Worm (Caenorhabditis elegans) whole organism, young adult: ENCODE data around the gene ckb-1.

Experiments used
- B0035.1 ChIP-seq: sonication (generic microtip); optimal IDR thresholded peaks from 2 replicates; lab custom pipeline; 2016; ENCODE audit warnings: missing genetic modification characterization, mild to moderate bottlenecking, missing compliant biosample characterization, missing genotype, missing genetic modification reagents
- D2030.7 ChIP-seq: fragments of 200-800 bp; sonication (Bioruptor generic); IDR thresholded peaks from 2 replicates; pipeline ENCODE4 v1.3.6; 2022; ENCODE audit warnings: missing genetic modification reagents, missing genetic modification characterization, missing compliant biosample characterization
- F22D6.2 ChIP-seq: sonication (generic microtip); optimal IDR thresholded peaks from 2 replicates; lab custom pipeline; 2016; ENCODE audit warnings: mild to moderate bottlenecking, missing genetic modification characterization, missing compliant biosample characterization
- Y53G8AR.9 ChIP-seq: fragments of 200-800 bp; sonication (Bioruptor generic); conservative IDR thresholded peaks from 2 replicates; pipeline ENCODE4 v1.3.6; 2022; ENCODE audit warnings: missing genetic modification reagents, missing genetic modification characterization, missing compliant biosample characterization
- Y56A3A.18 ChIP-seq: fragments of 200-800 bp; sonication (Bioruptor generic); IDR thresholded peaks from 2 replicates; pipeline ENCODE4 v1.3.6; 2022; ENCODE audit warnings: missing genetic modification reagents, missing genetic modification characterization, missing compliant biosample characterization
- Y79H2A.3 ChIP-seq: fragments of 200-800 bp; sonication (Bioruptor generic); conservative IDR thresholded peaks from 2 replicates; pipeline ENCODE4 v1.3.6; 2022; ENCODE audit warnings: missing genetic modification reagents, missing genetic modification characterization, missing compliant biosample characterization
- atf-7 ChIP-seq: sonication (generic microtip); optimal IDR thresholded peaks from 2 replicates; lab custom pipeline; 2017; ENCODE audit warnings: mild to moderate bottlenecking, missing genetic modification characterization, missing compliant biosample characterization
- cebp-2 ChIP-seq: fragments of 200-800 bp; sonication (Bioruptor generic); IDR thresholded peaks from 2 replicates; pipeline ENCODE4 v1.3.6; 2022; ENCODE audit warnings: missing genetic modification characterization, missing compliant biosample characterization
- ceh-58 ChIP-seq: fragments of 200-800 bp; sonication (Bioruptor generic); IDR thresholded peaks from 2 replicates; pipeline ENCODE4 v1.3.6; 2022; ENCODE audit warnings: missing genetic modification characterization, missing compliant biosample characterization
- dox-1 ChIP-seq: fragments of 200-800 bp; sonication (Bioruptor generic); IDR thresholded peaks from 2 replicates; pipeline ENCODE4 v1.3.6; 2022; ENCODE audit warnings: missing genetic modification reagents, missing genetic modification characterization, missing compliant biosample characterization
- dpl-1 ChIP-seq: fragments of 150-350 bp; optimal IDR thresholded peaks from 2 replicates; lab custom pipeline; 2014; ENCODE audit warnings: missing biosample characterization, missing genetic modification reagents, missing genetic modification characterization
- egl-44 ChIP-seq: fragments of 200-800 bp; sonication (Bioruptor generic); IDR thresholded peaks from 2 replicates; pipeline ENCODE4 v1.3.6; 2022; ENCODE audit warnings: missing genetic modification reagents, missing genetic modification characterization, missing compliant biosample characterization
- egrh-3 ChIP-seq: fragments of 200-800 bp; sonication (Bioruptor generic); IDR thresholded peaks from 2 replicates; pipeline ENCODE4 v1.3.6; 2022; ENCODE audit warnings: missing genetic modification reagents, missing genetic modification characterization, missing compliant biosample characterization
- fkh-3 ChIP-seq: sonication (generic microtip); optimal IDR thresholded peaks from 2 replicates; lab custom pipeline; 2016; ENCODE audit warnings: mild to moderate bottlenecking, missing genetic modification characterization, missing compliant biosample characterization
- gei-17 ChIP-seq: fragments of 200-800 bp; sonication (Bioruptor generic); optimal IDR thresholded peaks from 2 replicates; lab custom pipeline; 2018; ENCODE audit warnings: mild to moderate bottlenecking, missing genetic modification characterization, missing compliant biosample characterization
- hmg-1.2 ChIP-seq: fragments of 200-800 bp; sonication (Bioruptor generic); IDR thresholded peaks from 2 replicates; pipeline ENCODE4 v1.3.6; 2022; ENCODE audit warnings: missing genetic modification reagents, missing genetic modification characterization, missing compliant biosample characterization
- let-607 ChIP-seq, 2 experiments: fragments of 200-800 bp in 1 of 2; sonication (Bioruptor generic) in 1 of 2; sonication (generic microtip) in 1 of 2; optimal IDR thresholded peaks; 2 replicates each; lab custom pipeline; 2016 to 2018; ENCODE audit warnings: mild to moderate bottlenecking in 2 of 2, missing compliant biosample characterization in 2 of 2, missing genetic modification characterization in 2 of 2, moderate library complexity in 2 of 2, missing genotype in 1 of 2
- lin-26 ChIP-seq: fragments of 200-800 bp; sonication (Bioruptor generic); IDR thresholded peaks from 2 replicates; pipeline ENCODE4 v1.3.6; 2022; ENCODE audit warnings: missing genetic modification reagents, missing genetic modification characterization, missing compliant biosample characterization
- lin-40 ChIP-seq: sonication (generic microtip); optimal IDR thresholded peaks from 2 replicates; lab custom pipeline; 2016; ENCODE audit warnings: missing genetic modification characterization, mild to moderate bottlenecking, missing compliant biosample characterization, missing genotype, missing genetic modification reagents
- madf-3 ChIP-seq: fragments of 200-800 bp; sonication (Bioruptor generic); IDR thresholded peaks from 2 replicates; pipeline ENCODE4 v1.3.6; 2022; ENCODE audit warnings: missing genetic modification reagents, missing genetic modification characterization, missing compliant biosample characterization
- nfya-1 ChIP-seq: sonication (generic microtip); optimal IDR thresholded peaks from 2 replicates; lab custom pipeline; 2017; ENCODE audit warnings: antibody characterized with exemption, missing compliant biosample characterization, missing genetic modification characterization, borderline replicate concordance; ENCODE audit not compliant: insufficient read depth
- nfya-2 ChIP-seq: fragments of 200-800 bp; sonication (Bioruptor generic); IDR thresholded peaks from 2 replicates; pipeline ENCODE4 v1.3.6; 2022; ENCODE audit warnings: missing genetic modification reagents, missing genetic modification characterization, missing compliant biosample characterization
- nfyb-1 ChIP-seq: fragments of 200-800 bp; sonication (Bioruptor generic); IDR thresholded peaks from 2 replicates; pipeline ENCODE4 v1.3.6; 2022; ENCODE audit warnings: missing genetic modification reagents, missing genetic modification characterization, missing compliant biosample characterization
- nhr-120 ChIP-seq: fragments of 200-800 bp; sonication (Bioruptor generic); IDR thresholded peaks from 2 replicates; pipeline ENCODE4 v1.3.6; 2022; ENCODE audit warnings: missing genetic modification characterization, missing compliant biosample characterization
- nhr-80 ChIP-seq: sonication (generic microtip); optimal IDR thresholded peaks from 2 replicates; lab custom pipeline; 2016; ENCODE audit warnings: missing genetic modification characterization, missing compliant biosample characterization
- rcor-1 ChIP-seq: fragments of 200-800 bp; sonication (Bioruptor generic); IDR thresholded peaks from 2 replicates; pipeline ENCODE4 v1.3.6; 2022; ENCODE audit warnings: missing genetic modification reagents, missing genetic modification characterization, missing compliant biosample characterization
- rpc-1 ChIP-seq, 2 experiments: fragments of 150-350 bp in 1 of 2; sonication (generic microtip) in 1 of 2; optimal IDR thresholded peaks; 2 replicates each; lab custom pipeline; 2014 to 2018; ENCODE audit warnings: missing biosample characterization in 1 of 2, missing genetic modification characterization in 1 of 2, missing genetic modification reagents in 1 of 2, missing genotype in 1 of 2
- sdz-38 ChIP-seq: sonication (generic microtip); optimal IDR thresholded peaks from 2 replicates; lab custom pipeline; 2016; ENCODE audit warnings: missing genotype, missing genetic modification characterization, missing compliant biosample characterization
- tbp1 ChIP-seq: fragments of 200-800 bp; sonication (Bioruptor generic); optimal IDR thresholded peaks from 2 replicates; lab custom pipeline; 2018; ENCODE audit warnings: mild to moderate bottlenecking, missing genetic modification characterization, missing compliant biosample characterization
- zim-3 ChIP-seq: sonication (generic microtip); optimal IDR thresholded peaks from 2 replicates; lab custom pipeline; 2017; ENCODE audit warnings: mild to moderate bottlenecking, missing genetic modification characterization, moderate library complexity, missing compliant biosample characterization
- ztf-22 ChIP-seq: fragments of 200-800 bp; sonication (Bioruptor generic); optimal IDR thresholded peaks from 2 replicates; lab custom pipeline; 2018; ENCODE audit warnings: mild to moderate bottlenecking, missing genetic modification characterization, moderate library complexity, missing compliant biosample characterization
- ztf-26 ChIP-seq: sonication (generic microtip); optimal IDR thresholded peaks from 2 replicates; lab custom pipeline; 2017; ENCODE audit warnings: missing genetic modification characterization, missing compliant biosample characterization
- ztf-28 ChIP-seq: fragments of 200-800 bp; sonication (Bioruptor generic); IDR thresholded peaks from 2 replicates; pipeline ENCODE4 v1.3.6; 2022; ENCODE audit warnings: missing genetic modification reagents, missing genetic modification characterization, missing compliant biosample characterization
- ztf-6 ChIP-seq: fragments of 200-800 bp; sonication (Bioruptor generic); IDR thresholded peaks from 2 replicates; pipeline ENCODE4 v1.3.6; 2022; ENCODE audit warnings: missing genetic modification reagents, missing genetic modification characterization, missing compliant biosample characterization

ckb-1 gene

ce11 chrIII:4378600-4379293, 13.7 kb downstream of the ckb-1 start (continued):
- TF ChIP-seq D2030.7 (peak; percentile 73; the same call in 1 of the 2 replicates), tbp1 (GFP tag; lab: Kevin White, UChicago) (peak; percentile 77), let-607 (tag; optimal IDR thresholded peaks at IDR 0.05; lab: Kevin White, UChicago) (peak; percentile 34 to 51), fkh-3 (tag; lab: Kevin White, UChicago) (peak; percentile 63), dox-1 (peak; percentile 94), gei-17 (peak; percentile 38), Y56A3A.18 (GFP tag; lab: Robert Waterston, UW) (peak; percentile 59), cebp-2 (GFP tag; lab: Robert Waterston, UW) (peak; percentile 16; the same call in 1 of the 2 replicates), ceh-58 (GFP tag; lab: Robert Waterston, UW) (0 out of 2 replicates have a peak, but pooled peaks have one; percentile 2), lin-40 (tag; lab: Kevin White, UChicago) (peak; percentile 82), lin-26 (peak; percentile 72), Y53G8AR.9 (GFP tag; lab: Robert Waterston, UW) (0 out of 2 replicates have a peak, but pooled peaks have one; percentile 24), rcor-1 (GFP tag; lab: Robert Waterston, UW) (peak; percentile 57)

- no peak for TF ChIP-seq dpl-1
- TF ChIP-seq nhr-80 (tag; lab: Kevin White, UChicago), result no peak
- TF ChIP-seq nfyb-1, result no peak
- TF ChIP-seq madf-3 (GFP tag; lab: Robert Waterston, UW), result no peak
- no peak for TF ChIP-seq nfya-2
These were observed 14.6 kb downstream of the ckb-1 start, which contains the start of gene B0284.3 for ce11 chrIII:4379717-4380116. B0284.3 (minus strand) TSS chrIII:4379817.

ce11 chrIII:4380835-4381234, 15.8 kb downstream of the ckb-1 start:
- peak; percentile 69; the same call in 1 of the 2 replicates for TF ChIP-seq hmg-1.2 (GFP tag; lab: Robert Waterston, UW)
- TF ChIP-seq Y79H2A.3 (GFP tag; lab: Robert Waterston, UW), result no peak

- TF ChIP-seq egl-44 (GFP tag; lab: Robert Waterston, UW), result no peak
- no peak for TF ChIP-seq ztf-6 (GFP tag; lab: Robert Waterston, UW)
- no peak for TF ChIP-seq zim-3
- no peak for TF ChIP-seq nhr-120
- TF ChIP-seq ztf-28 (GFP tag; lab: Robert Waterston, UW), result no peak
- TF ChIP-seq tbp1 (GFP tag; lab: Kevin White, UChicago), result no peak
- no peak for TF ChIP-seq B0035.1 (tag; lab: Kevin White, UChicago)
- no peak for TF ChIP-seq egrh-3 (GFP tag; lab: Robert Waterston, UW)
- TF ChIP-seq madf-3 (GFP tag; lab: Robert Waterston, UW), result no peak
- TF ChIP-seq F22D6.2 (tag; lab: Kevin White, UChicago), result no peak
- TF ChIP-seq ztf-26, result no peak
- no peak for TF ChIP-seq nfya-1 (tag; lab: Kevin White, UChicago)
- no peak for TF ChIP-seq sdz-38 (tag; lab: Kevin White, UChicago)
- no peak for TF ChIP-seq atf-7 (tag; lab: Kevin White, UChicago)
- no peak for TF ChIP-seq lin-40 (tag; lab: Kevin White, UChicago)
- no peak for TF ChIP-seq rpc-1 (optimal IDR thresholded peaks at IDR 0.05; lab: Kevin White, UChicago)
- TF ChIP-seq rpc-1 (tag; optimal IDR thresholded peaks at IDR 0.05; lab: Kevin White, UChicago), result no peak
- TF ChIP-seq fkh-3 (tag; lab: Kevin White, UChicago), result no peak
- TF ChIP-seq ztf-22 (GFP tag; lab: Kevin White, UChicago), result no peak
- TF ChIP-seq, all 124 proteins: peak for 0
These were observed 16.3 kb downstream of the ckb-1 start, which contains the start of gene pals-27 for ce11 chrIII:4381343-4381742. pals-27 (plus strand) TSS chrIII:4381643.
